Worm (Caenorhabditis elegans) whole organism, L4/young adult: ENCODE data around the gene srg-58.

Experiments
- W03F9.2 ChIP-seq: fragments of 150-350 bp; optimal IDR thresholded peaks from 2 replicates; lab custom pipeline; 2014; ENCODE audit warnings: missing biosample characterization, missing genetic modification characterization
- dao-5 ChIP-seq: sonication (generic microtip); optimal IDR thresholded peaks from 2 replicates; lab custom pipeline; 2016; ENCODE audit warnings: missing genotype, missing genetic modification characterization, moderate library complexity, missing compliant biosample characterization
- him-1 ChIP-seq: sonication (generic microtip); optimal IDR thresholded peaks from 2 replicates; lab custom pipeline; 2016; ENCODE audit warnings: missing genotype, missing genetic modification reagents, missing genetic modification characterization, missing compliant biosample characterization

Gene srg-58

DNA sequence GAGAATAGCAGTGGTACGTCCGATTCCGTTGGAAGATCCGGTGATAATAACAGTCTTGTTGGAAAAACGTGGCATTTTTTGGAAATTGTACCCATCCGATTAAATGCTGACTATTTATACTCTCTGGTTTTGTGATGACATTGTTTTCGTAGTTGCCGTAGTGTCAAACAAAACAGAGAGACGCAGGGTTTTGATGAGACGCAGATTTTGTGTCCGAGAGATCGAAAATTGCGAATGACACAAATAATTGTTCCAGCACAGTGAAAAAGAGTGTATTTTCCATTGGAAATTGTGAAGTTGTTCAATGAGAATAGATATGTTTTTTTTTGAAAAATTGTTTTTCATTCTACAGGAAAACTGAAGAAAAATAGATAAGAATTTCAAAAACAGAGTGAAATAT lies 3.7 kb upstream of the srg-58 start, which contains the start of gene R05D8.7:
TSS of gene R05D8.7 (minus strand) at position 104 of the 400 bp plus-strand sequence.
- TF ChIP-seq him-1 (tag; lab: Kevin White, UChicago) (no peak), dao-5 (tag; lab: Kevin White, UChicago) (no peak), W03F9.2 (tag; lab: Kevin White, UChicago) (no peak)

DNA sequence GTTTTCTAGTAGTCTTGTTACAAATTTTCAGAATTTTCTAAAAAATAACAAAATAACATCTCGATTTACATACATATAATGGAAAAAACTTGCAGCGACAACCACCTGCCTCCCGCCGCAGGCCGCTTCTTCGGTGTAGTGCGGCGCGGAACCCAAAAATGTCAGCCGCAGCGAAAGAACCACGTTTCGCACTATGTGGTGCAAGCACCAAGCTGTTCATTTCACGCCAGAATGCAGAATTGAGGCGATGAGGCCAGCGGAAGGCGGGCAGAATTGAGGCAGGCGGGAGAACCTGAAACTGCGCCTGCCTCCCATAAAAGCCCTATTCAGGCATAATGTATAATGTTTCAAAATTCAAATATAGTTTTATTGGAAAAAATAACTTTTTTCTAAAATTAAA lies 2.1 kb upstream of the srg-58 start:
- TF ChIP-seq him-1 (tag; lab: Kevin White, UChicago): no peak
- no peak for TF ChIP-seq dao-5 (tag; lab: Kevin White, UChicago)
- no peak for TF ChIP-seq W03F9.2 (tag; lab: Kevin White, UChicago)

DNA sequence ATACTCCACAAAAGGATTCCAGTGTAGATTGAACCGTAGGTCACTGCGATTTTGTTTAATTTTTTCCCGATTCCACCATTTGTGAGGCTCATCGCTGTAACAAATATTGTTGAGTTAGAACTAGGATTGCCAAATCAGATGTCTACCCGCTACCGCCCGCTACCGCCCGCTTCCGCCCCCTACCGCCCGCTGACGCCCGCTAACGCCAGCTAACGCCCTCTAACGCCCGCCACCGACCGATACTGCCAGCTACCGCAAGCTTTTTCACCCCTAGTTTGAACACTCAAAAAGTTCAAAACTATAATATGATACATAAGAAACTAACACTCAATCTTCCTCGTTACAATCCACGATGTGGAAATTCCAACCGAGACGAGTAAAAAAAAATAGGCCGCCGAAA lies 919 bp downstream of the srg-58 start:
- no peak for TF ChIP-seq dao-5 (tag; lab: Kevin White, UChicago)
- TF ChIP-seq him-1 (tag; lab: Kevin White, UChicago): no peak
- TF ChIP-seq W03F9.2 (tag; lab: Kevin White, UChicago): no peak

DNA sequence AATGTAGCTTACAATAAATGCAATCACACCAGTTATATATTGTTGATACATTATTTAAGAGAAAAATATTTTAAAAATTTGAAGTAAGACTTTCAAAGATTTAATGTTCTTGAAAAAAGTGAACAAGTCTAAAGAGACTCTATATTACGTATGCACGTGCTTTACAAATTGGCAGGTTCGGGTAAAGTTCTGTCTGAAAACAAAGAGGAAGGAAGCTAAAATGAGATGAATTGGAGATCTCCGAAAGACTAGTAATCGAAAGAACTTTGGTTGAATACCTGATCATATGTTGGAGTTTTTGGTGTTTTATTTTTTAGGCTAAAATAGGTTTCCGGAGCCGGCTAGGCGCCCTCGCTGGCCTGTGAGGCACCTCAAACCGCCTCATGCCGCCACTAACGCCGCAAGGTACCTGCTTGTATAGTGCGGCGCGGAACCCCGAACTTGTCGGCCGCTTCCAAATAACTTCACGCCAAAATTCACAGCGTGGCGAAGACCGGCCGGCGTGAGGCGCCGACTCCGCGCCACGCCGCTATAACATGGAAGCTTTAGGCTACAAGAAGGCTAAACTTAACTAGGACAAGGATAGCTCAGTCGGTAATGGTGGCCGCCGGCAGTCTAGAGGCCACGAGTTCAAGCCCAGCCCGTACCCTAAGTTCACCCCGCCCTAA lies 2.0 kb downstream of the srg-58 start, which contains the start of gene srx-28:
TSS of gene srx-28 (minus strand) at position 51 of the 668 bp plus-strand sequence.
- no peak for TF ChIP-seq dao-5 (tag; lab: Kevin White, UChicago)
- no peak for TF ChIP-seq him-1 (tag; lab: Kevin White, UChicago)
- TF ChIP-seq W03F9.2 (tag; lab: Kevin White, UChicago): no peak

DNA sequence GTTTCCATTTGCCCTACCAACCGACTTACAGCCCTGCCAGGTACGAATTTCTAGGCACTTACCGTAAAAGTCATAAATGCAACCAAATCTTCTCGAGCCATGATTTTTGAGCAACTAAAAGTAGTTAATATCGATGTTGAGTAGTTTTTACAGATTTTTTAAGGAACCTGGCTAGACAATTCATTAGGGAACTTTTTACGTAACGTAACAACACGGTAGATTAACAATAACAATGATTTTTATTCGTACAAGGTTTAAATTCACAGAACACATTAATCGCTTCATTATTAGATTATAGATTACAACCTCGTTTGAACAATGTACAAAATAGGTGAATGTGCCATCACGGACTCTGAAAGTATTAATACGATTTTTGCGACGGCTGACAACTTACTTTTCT lies 6.3 kb downstream of the srg-58 start, which contains the start of gene srx-26:
TSS of gene srx-26 (minus strand) at position 101 of the 400 bp plus-strand sequence.
- TF ChIP-seq W03F9.2 (tag; lab: Kevin White, UChicago) (no peak), him-1 (tag; lab: Kevin White, UChicago) (no peak), dao-5 (tag; lab: Kevin White, UChicago) (no peak)

DNA sequence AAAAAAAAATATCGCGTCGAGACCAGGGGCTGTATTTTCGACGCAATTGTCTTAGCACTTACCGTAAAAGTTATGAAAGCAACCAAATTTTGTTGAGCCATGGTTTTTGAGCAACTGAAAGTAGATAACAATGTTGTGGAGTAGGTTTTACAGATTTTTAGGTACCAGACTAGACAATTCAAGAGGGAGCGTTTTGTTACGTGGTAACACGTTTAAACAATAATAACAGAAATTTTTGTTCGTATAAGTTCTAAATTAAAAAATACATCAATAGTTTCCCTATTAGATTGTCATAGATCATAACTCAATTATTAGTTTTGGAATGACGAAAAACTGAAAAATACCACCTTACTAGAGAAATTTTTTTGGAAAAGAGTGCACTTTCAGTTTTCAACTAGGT lies 9.3 kb downstream of the srg-58 start, which contains the start of gene srx-24:
TSS of gene srx-24 (minus strand) at position 101 of the 400 bp plus-strand sequence.
- TF ChIP-seq dao-5 (tag; lab: Kevin White, UChicago) (no peak), W03F9.2 (tag; lab: Kevin White, UChicago) (no peak), him-1 (tag; lab: Kevin White, UChicago) (no peak)

DNA sequence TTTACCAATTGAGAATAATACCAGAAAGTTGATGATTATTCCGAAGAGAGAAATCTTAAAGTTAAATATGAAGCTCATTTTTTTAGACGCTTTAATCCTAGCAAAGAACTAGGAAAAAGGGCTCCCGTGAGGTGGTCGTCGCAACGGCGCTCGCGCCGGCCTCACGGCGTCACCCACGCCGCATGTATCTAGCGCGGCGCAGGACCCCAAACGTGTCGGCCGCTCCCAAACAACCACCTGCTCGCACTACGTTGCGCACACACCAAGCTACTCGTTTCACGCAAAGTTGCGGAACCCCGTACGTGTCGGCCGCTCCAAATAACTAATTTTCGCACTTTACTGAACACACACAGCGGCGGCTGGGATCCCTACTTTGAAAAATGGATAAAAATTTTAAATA lies 13.0 kb downstream of the srg-58 start:
- TF ChIP-seq him-1 (tag; lab: Kevin White, UChicago): no peak
- TF ChIP-seq dao-5 (tag; lab: Kevin White, UChicago): no peak

DNA sequence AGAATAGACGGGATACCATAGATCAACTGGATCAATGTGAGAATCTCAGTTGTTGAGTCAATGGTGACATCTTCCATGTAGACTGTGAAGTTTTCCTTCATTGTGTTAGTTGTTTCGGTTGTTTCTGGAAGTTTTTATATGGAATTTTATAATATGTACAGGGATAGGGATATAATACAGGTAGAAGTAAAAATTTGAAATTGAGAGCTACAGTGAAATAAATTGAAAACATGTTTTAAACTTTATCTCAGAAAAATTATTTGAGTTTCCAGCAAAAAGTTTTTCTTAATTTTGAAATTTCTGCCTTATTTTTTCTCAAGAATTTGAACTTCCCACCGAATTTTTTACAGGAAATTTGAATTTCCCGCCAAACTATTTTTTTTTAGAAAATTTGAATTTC lies 17.1 kb downstream of the srg-58 start, which contains the start of gene srg-62:
TSS of gene srg-62 (minus strand) at position 101 of the 400 bp plus-strand sequence.
- no peak for TF ChIP-seq him-1 (tag; lab: Kevin White, UChicago)
- no peak for TF ChIP-seq W03F9.2 (tag; lab: Kevin White, UChicago)
- TF ChIP-seq dao-5 (tag; lab: Kevin White, UChicago): no peak

DNA sequence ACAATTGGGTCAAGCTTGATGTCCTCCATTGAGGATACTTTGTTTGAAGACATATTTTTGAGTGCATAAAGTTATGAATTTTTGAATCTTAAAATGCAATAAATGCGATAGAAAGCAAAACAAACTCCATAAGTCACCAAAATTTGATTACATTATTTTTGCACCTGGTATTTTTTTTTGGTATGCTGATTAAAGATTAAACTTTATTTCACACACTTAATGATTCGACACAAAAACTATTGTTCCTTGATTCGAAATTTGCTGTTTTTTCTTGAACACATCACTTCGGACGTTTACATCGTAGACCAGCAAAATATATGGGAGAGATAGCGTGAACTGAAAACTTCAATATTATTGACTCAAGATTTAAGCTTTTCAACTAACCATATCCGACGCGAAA lies 19.1 kb downstream of the srg-58 start, which contains the start of gene srg-61:
TSS of gene srg-61 (minus strand) at position 101 of the 400 bp plus-strand sequence.
- TF ChIP-seq him-1 (tag; lab: Kevin White, UChicago) (no peak), dao-5 (tag; lab: Kevin White, UChicago) (no peak), W03F9.2 (tag; lab: Kevin White, UChicago) (no peak)

DNA sequence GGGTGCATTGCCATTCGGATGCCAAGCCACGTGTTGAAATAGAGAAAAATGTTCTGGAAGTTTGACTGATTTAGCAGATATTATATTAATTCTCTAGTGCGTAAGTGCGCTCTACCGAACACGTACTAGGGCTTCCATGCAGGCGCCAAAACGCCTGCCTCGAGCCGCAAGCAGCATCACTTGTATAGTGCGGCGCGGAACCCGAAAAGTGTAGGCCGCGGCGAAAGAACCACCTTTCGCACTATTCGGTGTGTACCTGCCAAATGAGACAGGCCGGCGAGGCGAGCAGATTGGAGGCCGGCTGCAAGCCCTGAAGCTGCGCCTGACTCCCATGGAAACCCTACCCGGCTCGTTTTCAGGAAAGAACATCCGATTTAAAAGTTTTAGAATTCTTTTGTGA lies 19.7 kb downstream of the srg-58 start:
- TF ChIP-seq him-1 (tag; lab: Kevin White, UChicago): no peak
- no peak for TF ChIP-seq dao-5 (tag; lab: Kevin White, UChicago)
- TF ChIP-seq W03F9.2 (tag; lab: Kevin White, UChicago): no peak

DNA sequence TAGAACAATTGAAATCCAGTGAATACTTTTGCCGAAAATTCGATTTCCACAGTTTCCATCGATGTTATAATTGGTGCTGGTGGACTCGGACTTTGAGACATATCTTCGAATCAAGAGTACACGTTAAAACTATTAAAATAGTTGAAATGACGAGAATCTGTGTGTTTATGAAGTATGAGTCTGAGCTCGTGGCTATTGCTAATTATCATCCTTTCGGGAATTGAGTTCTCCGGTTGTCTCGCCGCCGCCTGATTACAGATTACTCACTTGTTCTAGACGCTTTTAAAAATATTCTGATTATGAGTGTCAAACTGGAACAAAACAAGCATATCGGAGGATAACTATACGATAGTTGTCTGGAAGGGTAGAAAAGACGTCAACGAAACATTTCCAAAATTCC lies 21.2 kb downstream of the srg-58 start, which contains the start of gene srg-56:
TSS of gene srg-56 (minus strand) at position 101 of the 400 bp plus-strand sequence.
- TF ChIP-seq dao-5 (tag; lab: Kevin White, UChicago) (no peak), him-1 (tag; lab: Kevin White, UChicago) (no peak), W03F9.2 (tag; lab: Kevin White, UChicago) (no peak)

DNA sequence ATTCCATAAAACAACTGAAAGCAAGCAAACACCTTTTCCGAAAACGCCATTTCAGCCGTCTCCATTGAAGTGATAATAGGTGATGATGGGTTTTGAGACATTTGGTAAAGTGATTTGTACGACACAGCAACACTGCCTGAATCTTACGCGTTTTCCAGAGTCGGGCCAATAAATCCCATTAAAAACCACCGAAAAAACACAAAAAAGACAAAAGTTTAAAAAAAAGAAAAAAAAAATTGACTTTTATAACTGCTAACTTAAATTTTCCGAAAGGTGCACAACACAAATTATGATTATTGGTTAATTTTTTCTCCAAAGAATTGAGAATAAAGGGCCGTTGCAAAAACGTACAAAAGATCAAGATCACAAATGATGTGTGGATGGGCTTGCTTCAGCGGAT lies 25.0 kb downstream of the srg-58 start, which contains the start of gene srg-57:
TSS of gene srg-57 (minus strand) at position 101 of the 400 bp plus-strand sequence.
- TF ChIP-seq W03F9.2 (tag; lab: Kevin White, UChicago): no peak
- TF ChIP-seq dao-5 (tag; lab: Kevin White, UChicago): no peak
- no peak for TF ChIP-seq him-1 (tag; lab: Kevin White, UChicago)

DNA sequence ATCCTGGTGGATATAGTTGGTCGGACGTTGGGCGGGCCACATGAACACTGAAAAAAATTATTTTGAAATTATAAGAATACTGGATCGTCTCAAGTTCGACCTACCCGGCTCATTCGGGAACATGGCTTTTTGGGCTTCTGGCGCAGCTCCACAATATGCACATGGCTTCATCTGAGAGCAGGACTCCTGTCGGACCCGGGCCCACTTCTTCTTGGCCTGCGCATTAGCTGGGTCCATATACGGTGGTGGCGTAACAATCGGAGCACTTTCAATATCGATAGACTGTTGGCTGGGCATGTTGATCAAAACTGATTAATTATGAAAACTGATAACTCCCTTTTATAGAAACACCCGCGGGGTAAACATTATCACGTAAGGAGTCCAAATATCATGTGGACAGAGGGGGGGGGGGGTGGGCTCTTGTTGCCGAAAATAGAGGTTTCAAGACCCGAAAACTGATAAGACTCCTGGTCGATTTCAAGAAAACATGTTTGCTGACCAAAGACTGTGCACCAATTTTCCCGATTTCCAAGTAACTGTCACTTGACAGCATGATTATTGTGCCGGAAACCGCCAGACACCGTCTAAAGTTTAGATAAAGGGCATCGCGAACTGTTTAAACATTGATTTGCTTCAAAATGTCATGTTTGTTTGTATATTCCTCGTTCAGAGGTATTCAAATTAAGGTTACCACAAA lies 28.4 kb downstream of the srg-58 start, which contains the start of gene dod-3:
TSS of gene dod-3 (minus strand) at position 315 of the 697 bp plus-strand sequence.
- TF ChIP-seq him-1 (tag; lab: Kevin White, UChicago): no peak
- TF ChIP-seq W03F9.2 (tag; lab: Kevin White, UChicago): no peak
- TF ChIP-seq dao-5 (tag; lab: Kevin White, UChicago): no peak
